Worm (Caenorhabditis elegans) whole organism, L3 larva: Measurements from ENCODE around the gene C43H6.12.

ENCODE experiments used
- R02D3.7 ChIP-seq: fragments of 150-350 bp; optimal IDR thresholded peaks from 2 replicates; lab custom pipeline; 2014; ENCODE audit warnings: missing biosample characterization, missing genetic modification characterization
- ZK546.5 ChIP-seq: sonication (generic microtip); optimal IDR thresholded peaks from 2 replicates; lab custom pipeline; 2017; ENCODE audit warnings: missing biosample characterization, missing genetic modification characterization
- aly-2 ChIP-seq: fragments of 150-350 bp; optimal IDR thresholded peaks from 2 replicates; lab custom pipeline; 2014; ENCODE audit warnings: missing biosample characterization, missing genetic modification characterization
- ama-1 ChIP-seq: fragments of 150-350 bp; optimal IDR thresholded peaks from 2 replicates; lab custom pipeline; 2018
- ceh-16 ChIP-seq: sonication (generic microtip); optimal IDR thresholded peaks from 2 replicates; lab custom pipeline; 2017; ENCODE audit warnings: missing biosample characterization, missing genetic modification characterization
- ceh-28 ChIP-seq: fragments of 150-350 bp; optimal IDR thresholded peaks from 2 replicates; lab custom pipeline; 2014; ENCODE audit warnings: missing biosample characterization, missing genetic modification reagents, missing genetic modification characterization
- ceh-82 ChIP-seq: fragments of 150-350 bp; optimal IDR thresholded peaks from 2 replicates; lab custom pipeline; 2014; ENCODE audit warnings: missing biosample characterization, missing genetic modification characterization
- ceh-9 ChIP-seq: sonication (generic microtip); optimal IDR thresholded peaks from 2 replicates; lab custom pipeline; 2018; ENCODE audit warnings: missing biosample characterization, missing genetic modification characterization
- daf-12 ChIP-seq: fragments of 150-350 bp; optimal IDR thresholded peaks from 2 replicates; lab custom pipeline; 2014; ENCODE audit warnings: missing biosample characterization, missing genetic modification reagents, missing genetic modification characterization
- egl-27 ChIP-seq: sonication (generic microtip); optimal IDR thresholded peaks from 4 replicates; lab custom pipeline; 2017; ENCODE audit warnings: missing biosample characterization, missing genetic modification reagents, missing genetic modification characterization
- elt-2 ChIP-seq: sonication (generic microtip); optimal IDR thresholded peaks from 2 replicates; lab custom pipeline; 2016; ENCODE audit warnings: missing genetic modification reagents, mild to moderate bottlenecking, missing genetic modification characterization, missing compliant biosample characterization
- eor-1 ChIP-seq, 2 experiments: fragments of 150-350 bp; optimal IDR thresholded peaks; 2 replicates each; lab custom pipeline; 2014 to 2018; ENCODE audit warnings: missing biosample characterization in 2 of 2, missing genetic modification characterization in 2 of 2
- fkh-2 ChIP-seq: fragments of 150-350 bp; optimal IDR thresholded peaks from 2 replicates; lab custom pipeline; 2014; ENCODE audit warnings: missing biosample characterization, missing genetic modification reagents, missing genetic modification characterization
- fos-1 ChIP-seq: fragments of 150-350 bp; optimal IDR thresholded peaks from 2 replicates; lab custom pipeline; 2014; ENCODE audit warnings: missing biosample characterization, missing genetic modification characterization
- hmg-11 ChIP-seq: sonication (generic microtip); optimal IDR thresholded peaks from 2 replicates; lab custom pipeline; 2016; ENCODE audit warnings: missing genetic modification characterization, missing compliant biosample characterization
- jun-1 ChIP-seq: fragments of 150-350 bp; optimal IDR thresholded peaks from 2 replicates; lab custom pipeline; 2014; ENCODE audit warnings: missing biosample characterization, missing genetic modification reagents, missing genetic modification characterization
- lin-15B ChIP-seq: fragments of 150-350 bp; optimal IDR thresholded peaks from 2 replicates; lab custom pipeline; 2014; ENCODE audit warnings: missing biosample characterization, missing genetic modification characterization
- lin-39 ChIP-seq: fragments of 150-350 bp; optimal IDR thresholded peaks from 2 replicates; lab custom pipeline; 2018; ENCODE audit warnings: missing biosample characterization, missing genetic modification reagents, missing genetic modification characterization
- lsy-12 ChIP-seq: sonication (generic microtip); optimal IDR thresholded peaks from 2 replicates; lab custom pipeline; 2016; ENCODE audit warnings: mild to moderate bottlenecking, missing genetic modification characterization, missing compliant biosample characterization
- nfya-1 ChIP-seq: sonication (generic microtip); optimal IDR thresholded peaks from 2 replicates; lab custom pipeline; 2017; ENCODE audit warnings: missing genetic modification characterization, mild to moderate bottlenecking, missing compliant biosample characterization, antibody characterized with exemption, moderate library complexity; ENCODE audit not compliant: insufficient read depth
- nhr-11 ChIP-seq: fragments of 150-350 bp; optimal IDR thresholded peaks from 2 replicates; lab custom pipeline; 2014; ENCODE audit warnings: missing biosample characterization, missing genetic modification characterization
- nhr-23 ChIP-seq: fragments of 150-350 bp; optimal IDR thresholded peaks from 2 replicates; lab custom pipeline; 2014; ENCODE audit warnings: missing biosample characterization, missing genetic modification reagents, missing genetic modification characterization
- nhr-28 ChIP-seq: fragments of 150-350 bp; optimal IDR thresholded peaks from 2 replicates; lab custom pipeline; 2014; ENCODE audit warnings: missing biosample characterization, missing genetic modification characterization
- nhr-43 ChIP-seq: sonication (generic microtip); optimal IDR thresholded peaks from 2 replicates; lab custom pipeline; 2016; ENCODE audit warnings: mild to moderate bottlenecking, missing genetic modification characterization, missing compliant biosample characterization; ENCODE audit not compliant: poor library complexity, severe bottlenecking
- nhr-67 ChIP-seq: fragments of 150-350 bp; optimal IDR thresholded peaks from 2 replicates; lab custom pipeline; 2014; ENCODE audit warnings: missing biosample characterization, missing genetic modification characterization
- nhr-76 ChIP-seq: fragments of 150-350 bp; sonication (generic microtip); optimal IDR thresholded peaks from 5 replicates; lab custom pipeline; 2014; ENCODE audit warnings: missing biosample characterization, missing genetic modification characterization
- nhr-77 ChIP-seq: fragments of 150-350 bp; optimal IDR thresholded peaks from 2 replicates; lab custom pipeline; 2014; ENCODE audit warnings: missing biosample characterization, missing genetic modification characterization
- pha-4 ChIP-seq: fragments of 150-350 bp; optimal IDR thresholded peaks from 2 replicates; lab custom pipeline; 2014; ENCODE audit warnings: missing biosample characterization, missing genetic modification reagents, missing genetic modification characterization
- pqm-1 ChIP-seq: fragments of 150-350 bp; optimal IDR thresholded peaks from 2 replicates; lab custom pipeline; 2017; ENCODE audit warnings: missing biosample characterization, missing genetic modification characterization, inconsistent platforms
- sea-2 ChIP-seq: fragments of 150-350 bp; sonication (generic microtip); optimal IDR thresholded peaks from 4 replicates; lab custom pipeline; 2014; ENCODE audit warnings: missing biosample characterization, missing genetic modification reagents, missing genetic modification characterization
- snpc-4 ChIP-seq: fragments of 150-350 bp; optimal IDR thresholded peaks from 2 replicates; lab custom pipeline; 2014; ENCODE audit warnings: missing biosample characterization, missing genetic modification characterization
- tbx-2 ChIP-seq: sonication (generic microtip); optimal IDR thresholded peaks from 2 replicates; lab custom pipeline; 2016; ENCODE audit warnings: mild to moderate bottlenecking, missing genetic modification characterization, missing compliant biosample characterization
- unc-39 ChIP-seq: sonication (generic microtip); optimal IDR thresholded peaks from 4 replicates; lab custom pipeline; 2017; ENCODE audit warnings: missing biosample characterization, missing genetic modification characterization
- unc-62 ChIP-seq: fragments of 150-350 bp; sonication (generic microtip); optimal IDR thresholded peaks from 4 replicates; lab custom pipeline; 2014; ENCODE audit warnings: missing biosample characterization, missing genetic modification reagents, missing genetic modification characterization
- zag-1 ChIP-seq: fragments of 150-350 bp; optimal IDR thresholded peaks from 2 replicates; lab custom pipeline; 2014; ENCODE audit warnings: missing biosample characterization, missing genetic modification characterization
- ztf-11 ChIP-seq: fragments of 150-350 bp; optimal IDR thresholded peaks from 2 replicates; lab custom pipeline; 2014; ENCODE audit warnings: missing biosample characterization, missing genetic modification characterization
- ztf-4 ChIP-seq: fragments of 150-350 bp; optimal IDR thresholded peaks from 2 replicates; lab custom pipeline; 2014; ENCODE audit warnings: missing biosample characterization, missing genetic modification characterization

Gene C43H6.12

DNA sequence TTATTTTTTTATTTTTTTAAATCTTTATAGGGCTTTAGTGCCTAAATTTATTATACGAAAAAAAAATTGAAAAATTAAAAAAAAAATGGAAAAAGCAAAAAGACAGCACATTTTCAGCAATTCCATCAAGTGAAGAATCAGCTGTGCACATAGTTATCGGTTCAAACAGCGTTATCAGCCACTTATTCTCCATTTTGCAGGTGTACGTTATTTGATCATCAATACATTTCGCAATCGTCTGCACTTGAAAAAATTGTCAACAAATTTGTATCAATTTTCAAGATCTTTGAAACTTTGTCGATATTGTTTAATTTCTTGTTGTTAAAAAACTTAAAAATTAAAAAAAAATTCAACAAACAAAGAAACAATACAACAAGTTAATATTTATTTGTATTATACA lies 30.3 kb downstream of the C43H6.12 start:
- TF ChIP-seq fkh-2 (no peak), tbx-2 (no peak), ama-1 (lab: Kevin White, UChicago) (no peak), R02D3.7 (tag; lab: Kevin White, UChicago) (no peak), nhr-28 (no peak), pha-4 (tag; lab: Kevin White, UChicago) (peak; percentile 41), pqm-1 (tag; lab: Kevin White, UChicago) (peak; percentile 40), aly-2 (tag; lab: Kevin White, UChicago) (no peak), elt-2 (tag; lab: Kevin White, UChicago) (peak; percentile 65)

- TF ChIP-seq pha-4 (tag; lab: Kevin White, UChicago) (no peak), ceh-28 (tag; lab: Kevin White, UChicago) (no peak), sea-2 (GFP tag; lab: Kevin White, UChicago) (no peak), eor-1 (tag; optimal IDR thresholded peaks at IDR 0.05; lab: Kevin White, UChicago) (no peak), nhr-23 (tag; lab: Kevin White, UChicago) (no peak), ceh-16 (no peak), nhr-28 (no peak), nhr-67 (tag; lab: Kevin White, UChicago) (no peak), nfya-1 (tag; lab: Kevin White, UChicago) (no peak), ztf-11 (tag; lab: Kevin White, UChicago) (no peak), tbx-2 (no peak), daf-12 (tag; lab: Kevin White, UChicago) (no peak), ceh-9 (tag; lab: Kevin White, UChicago) (no peak), aly-2 (tag; lab: Kevin White, UChicago) (no peak), fkh-2 (no peak), ZK546.5 (tag; lab: Kevin White, UChicago) (no peak), ztf-4 (tag; lab: Kevin White, UChicago) (no peak), nhr-76 (tag; lab: Kevin White, UChicago) (no peak)
- TF ChIP-seq, all 47 proteins: peak for 0
Measured at ce11 chrX:2441163-2441562, 31.8 kb downstream of the C43H6.12 start.

DNA sequence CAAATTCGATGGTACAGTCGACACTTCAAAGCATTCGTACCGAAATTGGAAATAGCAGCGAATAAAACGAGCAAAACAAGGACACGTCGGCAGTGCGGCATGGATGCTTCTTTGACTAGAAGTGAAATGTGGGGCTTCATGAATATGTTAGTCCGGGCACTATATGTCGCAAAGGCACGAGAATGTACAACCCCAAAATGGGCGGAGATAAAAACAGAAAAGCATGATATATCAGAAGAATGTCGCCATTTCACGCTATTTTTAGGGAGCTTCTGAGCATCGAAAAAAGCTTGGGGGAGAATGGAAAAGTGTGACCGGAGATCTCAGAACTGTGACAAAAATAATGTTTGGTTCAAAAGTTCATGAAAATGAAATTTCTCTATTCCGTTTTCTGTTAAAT lies 33.9 kb downstream of the C43H6.12 start, which contains the start of gene T07D1.3:
Gene T07D1.3, minus strand, starts transcription at position 101 of the 400 bp plus-strand sequence.
- no peak for TF ChIP-seq ama-1 (lab: Kevin White, UChicago)
- TF ChIP-seq jun-1 (tag; lab: Kevin White, UChicago) = no peak
- no peak for TF ChIP-seq nhr-23 (tag; lab: Kevin White, UChicago)
- TF ChIP-seq ztf-11 (tag; lab: Kevin White, UChicago) = no peak
- no peak for TF ChIP-seq nhr-77 (tag; lab: Kevin White, UChicago)
- TF ChIP-seq ceh-9 (tag; lab: Kevin White, UChicago) = no peak
- no peak for TF ChIP-seq zag-1
- no peak for TF ChIP-seq nhr-11 (tag; lab: Kevin White, UChicago)
- TF ChIP-seq egl-27 (tag; lab: Kevin White, UChicago) = no peak
- TF ChIP-seq elt-2 (tag; lab: Kevin White, UChicago) = no peak
- TF ChIP-seq nhr-76 (tag; lab: Kevin White, UChicago) = no peak
- TF ChIP-seq ceh-16 = no peak
- TF ChIP-seq unc-62 (GFP tag; lab: Kevin White, UChicago) = no peak
- TF ChIP-seq ceh-28 (tag; lab: Kevin White, UChicago) = no peak
- no peak for TF ChIP-seq lin-39 (tag; lab: Kevin White, UChicago)
- TF ChIP-seq pqm-1 (tag; lab: Kevin White, UChicago) = no peak
- TF ChIP-seq fkh-2 = no peak
- TF ChIP-seq lin-15B (tag; lab: Kevin White, UChicago) = no peak

DNA sequence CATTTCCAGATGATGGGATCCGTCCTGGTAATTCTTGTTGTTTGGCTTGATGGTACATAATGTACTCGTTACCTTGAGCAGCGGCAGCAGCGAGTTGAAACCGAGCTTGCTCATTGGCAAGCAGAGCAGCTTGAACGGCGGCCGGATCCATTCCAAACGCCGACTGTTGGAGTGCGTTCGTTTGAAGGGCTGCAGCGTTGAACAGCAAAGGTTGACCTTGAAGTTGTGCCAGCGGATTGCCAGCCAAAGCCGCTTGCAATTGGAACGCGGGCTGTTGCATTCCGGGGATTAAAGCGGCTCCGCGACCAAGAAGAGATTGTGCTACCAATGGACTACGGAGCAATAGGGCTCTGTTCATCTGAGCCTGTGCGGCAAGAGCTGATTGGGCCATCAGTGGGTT lies 36.8 kb downstream of the C43H6.12 start:
- TF ChIP-seq nhr-11 (tag; lab: Kevin White, UChicago) (no peak), ceh-9 (tag; lab: Kevin White, UChicago) (no peak), fos-1 (tag; lab: Kevin White, UChicago) (no peak), nhr-23 (tag; lab: Kevin White, UChicago) (no peak), lin-39 (tag; lab: Kevin White, UChicago) (no peak), daf-12 (tag; lab: Kevin White, UChicago) (no peak), fkh-2 (no peak), nhr-28 (no peak)

- no peak for TF ChIP-seq nhr-76 (tag; lab: Kevin White, UChicago)
- TF ChIP-seq sea-2 (GFP tag; lab: Kevin White, UChicago) = no peak
- no peak for TF ChIP-seq ceh-28 (tag; lab: Kevin White, UChicago)
- no peak for TF ChIP-seq daf-12 (tag; lab: Kevin White, UChicago)
- no peak for TF ChIP-seq nhr-11 (tag; lab: Kevin White, UChicago)
- no peak for TF ChIP-seq fos-1 (tag; lab: Kevin White, UChicago)
- no peak for TF ChIP-seq aly-2 (tag; lab: Kevin White, UChicago)
- TF ChIP-seq ceh-82 (tag; lab: Kevin White, UChicago) = no peak
- TF ChIP-seq hmg-11 = no peak
- TF ChIP-seq lsy-12 (tag; lab: Kevin White, UChicago) = no peak
- no peak for TF ChIP-seq nhr-43 (tag; lab: Kevin White, UChicago)
- no peak for TF ChIP-seq R02D3.7 (tag; lab: Kevin White, UChicago)
- TF ChIP-seq snpc-4 (tag; lab: Kevin White, UChicago) = no peak
- no peak for TF ChIP-seq egl-27 (tag; lab: Kevin White, UChicago)
- no peak for TF ChIP-seq unc-39 (tag; lab: Kevin White, UChicago)
- no peak for TF ChIP-seq nhr-23 (tag; lab: Kevin White, UChicago)
- no peak for TF ChIP-seq nhr-28
- TF ChIP-seq nfya-1 (tag; lab: Kevin White, UChicago) = no peak
Measured at ce11 chrX:2447214-2447613, 37.8 kb downstream of the C43H6.12 start.
